Fruit fly (Drosophila melanogaster) whole organism, wandering third instar larva: ENCODE data around the gene CG33791.

Experiments used
- Abd-B ChIP-seq: fragments of >200 bp; optimal IDR thresholded peaks from 2 replicates; lab custom pipeline; 2017; ENCODE audit warnings: missing biosample characterization, missing genetic modification characterization
- CrebA ChIP-seq: fragments of 200-800 bp; sonication (Bioruptor generic); optimal IDR thresholded peaks from 2 replicates; lab custom pipeline; 2016; ENCODE audit warnings: missing biosample characterization, mild to moderate bottlenecking, missing genetic modification characterization, borderline replicate concordance
- GATAd ChIP-seq: sonication (Bioruptor generic); optimal IDR thresholded peaks from 2 replicates; lab custom pipeline; 2016; ENCODE audit warnings: missing biosample characterization, missing genetic modification characterization
- Jra ChIP-seq: sonication (Bioruptor generic); optimal IDR thresholded peaks from 2 replicates; lab custom pipeline; 2016; ENCODE audit warnings: missing biosample characterization, missing genetic modification characterization
- brk ChIP-seq: fragments of 200-800 bp; sonication (Bioruptor generic); optimal IDR thresholded peaks from 2 replicates; lab custom pipeline; 2016; ENCODE audit warnings: missing biosample characterization, mild to moderate bottlenecking, missing genetic modification characterization
- dmrt93B ChIP-seq: fragments of 200-800 bp; sonication (Bioruptor generic); optimal IDR thresholded peaks from 2 replicates; lab custom pipeline; 2018; ENCODE audit warnings: missing biosample characterization, mild to moderate bottlenecking, missing genetic modification characterization
- dsf ChIP-seq: sonication (Bioruptor generic); optimal IDR thresholded peaks from 2 replicates; lab custom pipeline; 2016; ENCODE audit warnings: missing biosample characterization, missing genetic modification characterization, borderline replicate concordance
- psq ChIP-seq: fragments of 200-800 bp; sonication (Bioruptor generic); optimal IDR thresholded peaks from 3 replicates; lab custom pipeline; 2017; ENCODE audit warnings: missing biosample characterization, mild to moderate bottlenecking, missing genetic modification characterization, moderate library complexity
- sv ChIP-seq: fragments of 200-800 bp; sonication (Bioruptor generic); optimal IDR thresholded peaks from 3 replicates; lab custom pipeline; 2016; ENCODE audit warnings: missing biosample characterization, missing genetic modification characterization
- usp ChIP-seq: fragments of >200 bp; optimal IDR thresholded peaks from 2 replicates; lab custom pipeline; 2017; ENCODE audit warnings: missing biosample characterization, missing genetic modification characterization

dm6 chr3L:1664876-1665275, 62.1 kb downstream of the CG33791 start, which contains the start of the genes Srrm234 and CG7974:
- TF ChIP-seq dsf (GFP tag; lab: Kevin White, UChicago), result no peak
- no peak for TF ChIP-seq psq (GFP tag; lab: Kevin White, UChicago)
- no peak for TF ChIP-seq Abd-B (GFP tag; lab: Kevin White, UChicago)
- no peak for TF ChIP-seq Jra
- TF ChIP-seq brk, result no peak
- TF ChIP-seq usp, result no peak
- TF ChIP-seq GATAd, result no peak
- TF ChIP-seq dmrt93B (GFP tag; lab: Kevin White, UChicago), result no peak
- TF ChIP-seq sv (GFP tag; lab: Kevin White, UChicago), result no peak
- no peak for TF ChIP-seq CrebA (GFP tag; lab: Kevin White, UChicago)
